Worm (Caenorhabditis elegans): Measurements from ENCODE around the gene dmsr-5.

The dmsr-5 gene

ce11 chrIII:10969644-10970043 lies 25.4 kb downstream of the dmsr-5 start, which contains the start of gene dhc-4:
TSS of gene dhc-4 (plus strand) at chrIII:10969944.
- no peak for TF ChIP-seq lag-1 (GFP tag; IDR thresholded peaks at IDR 0.05)
- TF ChIP-seq mxl-1 (tag; optimal IDR thresholded peaks at IDR 0.05), result no peak
- TF ChIP-seq sptf-2 (GFP tag; optimal IDR thresholded peaks at IDR 0.05), result no peak
- TF ChIP-seq ztf-26 (tag; optimal IDR thresholded peaks at IDR 0.05), result no peak
- no peak for TF ChIP-seq sea-2 (GFP tag; IDR thresholded peaks at IDR 0.05)
- TF ChIP-seq dpl-1 (GFP tag; optimal IDR thresholded peaks at IDR 0.05), result no peak
- no peak for TF ChIP-seq cebp-1 (GFP tag; IDR thresholded peaks at IDR 0.05)
- TF ChIP-seq cebp-1 (tag; optimal IDR thresholded peaks at IDR 0.05), result no peak
- no peak for TF ChIP-seq nhr-27 (tag; optimal IDR thresholded peaks at IDR 0.05)
- no peak for TF ChIP-seq ceh-91 (GFP tag; IDR thresholded peaks at IDR 0.05)
- TF ChIP-seq lin-54 (GFP tag; optimal IDR thresholded peaks at IDR 0.05), result no peak
- TF ChIP-seq snpc-4 (GFP tag; optimal IDR thresholded peaks at IDR 0.05), result no peak
- TF ChIP-seq snpc-4 (tag; optimal IDR thresholded peaks at IDR 0.05), result no peak
- TF ChIP-seq unc-130 (GFP tag; optimal IDR thresholded peaks at IDR 0.05), result no peak
- no peak for TF ChIP-seq hlh-12 (tag; optimal IDR thresholded peaks at IDR 0.05)

ce11 chrIII:10967010-10967409 lies 28.0 kb downstream of the dmsr-5 start, which contains the start of gene W05B2.2:
TSS of gene W05B2.2 (minus strand) at chrIII:10967110.
- TF ChIP-seq xnd-1 (tag; optimal IDR thresholded peaks at IDR 0.05) (no peak), ztf-22 (GFP tag; optimal IDR thresholded peaks at IDR 0.05) (no peak), madf-10 (tag; optimal IDR thresholded peaks at IDR 0.05) (no peak), egrh-3 (GFP tag; IDR thresholded peaks at IDR 0.05) (no peak), bed-2 (GFP tag; IDR thresholded peaks at IDR 0.05) (no peak), ztf-25 (GFP tag; IDR thresholded peaks at IDR 0.05) (no peak), F57A8.1 (GFP tag; optimal IDR thresholded peaks at IDR 0.05) (no peak), efl-1 (GFP tag; optimal IDR thresholded peaks at IDR 0.05) (no peak), rpc-1 (optimal IDR thresholded peaks at IDR 0.05) (no peak), rpc-1 (tag; optimal IDR thresholded peaks at IDR 0.05) (no peak), nhr-120 (GFP tag; IDR thresholded peaks at IDR 0.05) (no peak), aptf-2 (GFP tag; conservative IDR thresholded peaks at IDR 0.05) (no peak), ceh-100 (GFP tag; IDR thresholded peaks at IDR 0.05) (no peak), lag-1 (GFP tag; IDR thresholded peaks at IDR 0.05) (no peak), B0261.1 (tag; optimal IDR thresholded peaks at IDR 0.05) (no peak), dpl-1 (GFP tag; optimal IDR thresholded peaks at IDR 0.05) (no peak), let-607 (tag; optimal IDR thresholded peaks at IDR 0.05) (no peak), nfyb-1 (GFP tag; IDR thresholded peaks at IDR 0.05) (no peak), Y79H2A.3 (GFP tag; conservative IDR thresholded peaks at IDR 0.05) (no peak)

ce11 chrIII:10962910-10963309 lies 32.1 kb downstream of the dmsr-5 start:
- TF ChIP-seq tbp1 (GFP tag; optimal IDR thresholded peaks at IDR 0.05) (peak; percentile 50), F57A8.1 (GFP tag; optimal IDR thresholded peaks at IDR 0.05) (no peak), Y79H2A.3 (GFP tag; conservative IDR thresholded peaks at IDR 0.05) (no peak), nfyb-1 (GFP tag; IDR thresholded peaks at IDR 0.05) (0 out of 2 replicates have a peak, but pooled peaks have one; percentile 32), zfh-2 (GFP tag; conservative IDR thresholded peaks at IDR 0.05) (0 out of 2 replicates have a peak, but pooled peaks have one; percentile 54), rpc-1 (optimal IDR thresholded peaks at IDR 0.05) (no peak), rpc-1 (tag; optimal IDR thresholded peaks at IDR 0.05) (peak; percentile 31), ceh-100 (GFP tag; IDR thresholded peaks at IDR 0.05) (no peak), lin-26 (GFP tag; IDR thresholded peaks at IDR 0.05) (peak; percentile 63; the same call in 1 of the 2 replicates)

- TF ChIP-seq dox-1 (GFP tag; IDR thresholded peaks at IDR 0.05), result 0 out of 2 replicates have a peak, but pooled peaks have one; percentile 25
- TF ChIP-seq rpc-1 (optimal IDR thresholded peaks at IDR 0.05), result no peak
- peak; percentile 51 for TF ChIP-seq rpc-1 (tag; optimal IDR thresholded peaks at IDR 0.05)
- TF ChIP-seq B0336.3 (GFP tag; IDR thresholded peaks at IDR 0.05), result no peak
- TF ChIP-seq F33H1.4 (GFP tag; IDR thresholded peaks at IDR 0.05), result peak; percentile 35
- TF ChIP-seq D2030.7 (GFP tag; IDR thresholded peaks at IDR 0.05), result 0 out of 2 replicates have a peak, but pooled peaks have one; percentile 25
- TF ChIP-seq mel-28 (tag; optimal IDR thresholded peaks at IDR 0.05; ENCODE audit: borderline replicate concordance), result no peak
- no peak for TF ChIP-seq ztf-18 (tag; optimal IDR thresholded peaks at IDR 0.05)
- peak; percentile 70 for TF ChIP-seq tbp1 (GFP tag; optimal IDR thresholded peaks at IDR 0.05)
- TF ChIP-seq zim-3 (tag; optimal IDR thresholded peaks at IDR 0.05), result no peak
- no peak for TF ChIP-seq ztf-25 (GFP tag; IDR thresholded peaks at IDR 0.05)
- no peak for TF ChIP-seq xnd-1 (tag; optimal IDR thresholded peaks at IDR 0.05)
- no peak for TF ChIP-seq tlf-1 (GFP tag; optimal IDR thresholded peaks at IDR 0.05)
- TF ChIP-seq snpc-1.3 (tag; optimal IDR thresholded peaks at IDR 0.05; ENCODE audit: insufficient read depth), result no peak
- TF ChIP-seq pbrm-1 (GFP tag; IDR thresholded peaks at IDR 0.05), result 0 out of 2 replicates have a peak, but pooled peaks have one; percentile 31
- no peak for TF ChIP-seq hlh-12 (tag; optimal IDR thresholded peaks at IDR 0.05)
These were observed 34.7 kb downstream of the dmsr-5 start for ce11 chrIII:10960387-10960786.

All from whole organism, young adult.